Fruit fly (Drosophila melanogaster) whole organism, embryonic: ENCODE results near the gene CG15353.
A peak's percentile ranks its signal among the peaks of the same experiment; 100 is the strongest.

ENCODE experiments used
- BEAF-32 ChIP-seq: fragments of 200-800 bp; sonication (Bioruptor generic); optimal IDR thresholded peaks from 3 replicates; lab custom pipeline; 2017; ENCODE audit warnings: missing biosample characterization, missing genetic modification characterization, mild to moderate bottlenecking, moderate library complexity, missing genetic modification reagents
- Bteb2 ChIP-seq: fragments of 200-800 bp; sonication (Bioruptor generic); optimal IDR thresholded peaks from 2 replicates; lab custom pipeline; 2016; ENCODE audit warnings: missing biosample characterization, missing genetic modification characterization
- CG10274 ChIP-seq: fragments of 200-800 bp; sonication (Bioruptor generic); optimal IDR thresholded peaks from 3 replicates; lab custom pipeline; 2017; ENCODE audit warnings: missing biosample characterization, mild to moderate bottlenecking, missing genetic modification characterization
- CG11456 ChIP-seq: fragments of 200-800 bp; sonication (Bioruptor generic); IDR thresholded peaks from 3 replicates; pipeline ENCODE4 v1.3.6; 2022; ENCODE audit warnings: missing biosample characterization, missing genetic modification characterization
- CG11696 ChIP-seq: fragments of 200-800 bp; sonication (Bioruptor generic); IDR thresholded peaks from 2 replicates; pipeline ENCODE4 v1.3.6; 2022; ENCODE audit warnings: missing biosample characterization, missing genetic modification characterization
- CG12769 ChIP-seq: fragments of 200-800 bp; sonication (Bioruptor generic); optimal IDR thresholded peaks from 2 replicates; lab custom pipeline; 2019; ENCODE audit warnings: missing biosample characterization, mild to moderate bottlenecking, missing genetic modification characterization, moderate library complexity
- CG13287 ChIP-seq: fragments of 200-800 bp; sonication (Bioruptor generic); IDR thresholded peaks from 2 replicates; pipeline ENCODE4 v1.3.6; 2022; ENCODE audit warnings: missing biosample characterization, missing genetic modification characterization; ENCODE audit not compliant: partially characterized antibody
- CG15073 ChIP-seq: fragments of 200-800 bp; sonication (Bioruptor generic); optimal IDR thresholded peaks from 2 replicates; lab custom pipeline; 2016; ENCODE audit warnings: missing biosample characterization, missing genetic modification characterization
- CG16813 ChIP-seq: fragments of 200-800 bp; sonication (Bioruptor generic); IDR thresholded peaks from 3 replicates; pipeline ENCODE4 v1.3.6; 2022; ENCODE audit warnings: missing biosample characterization, missing genetic modification characterization; ENCODE audit not compliant: partially characterized antibody
- CG16815 ChIP-seq: fragments of 200-800 bp; sonication (Bioruptor generic); optimal IDR thresholded peaks from 3 replicates; lab custom pipeline; 2017; ENCODE audit warnings: missing biosample characterization, mild to moderate bottlenecking, missing genetic modification characterization
- CG18619 ChIP-seq: fragments of 200-800 bp; sonication (Bioruptor generic); optimal IDR thresholded peaks from 3 replicates; lab custom pipeline; 2017; ENCODE audit warnings: missing biosample characterization, mild to moderate bottlenecking, missing genetic modification characterization
- CG18764 ChIP-seq: fragments of 200-800 bp; sonication (Bioruptor generic); optimal IDR thresholded peaks from 3 replicates; lab custom pipeline; 2016; ENCODE audit warnings: missing biosample characterization, missing genetic modification characterization
- CG2889 ChIP-seq: fragments of 200-800 bp; sonication (Bioruptor generic); IDR thresholded peaks from 3 replicates; pipeline ENCODE4 v1.3.6; 2022; ENCODE audit warnings: missing biosample characterization, missing genetic modification characterization
- CG31224 ChIP-seq: fragments of 200-800 bp; sonication (Bioruptor generic); IDR thresholded peaks from 2 replicates; pipeline ENCODE4 v1.3.6; 2022; ENCODE audit warnings: missing biosample characterization, missing genetic modification characterization
- CG3163 ChIP-seq: fragments of 200-800 bp; sonication (Bioruptor generic); optimal IDR thresholded peaks from 3 replicates; lab custom pipeline; 2016; ENCODE audit warnings: missing biosample characterization, missing genetic modification characterization
- CG33557 ChIP-seq: fragments of 200-800 bp; sonication (Bioruptor generic); optimal IDR thresholded peaks from 2 replicates; lab custom pipeline; 2019; ENCODE audit warnings: missing biosample characterization, mild to moderate bottlenecking, missing genetic modification characterization, moderate library complexity
- CG4360 ChIP-seq: fragments of 200-800 bp; sonication (Bioruptor generic); IDR thresholded peaks from 2 replicates; pipeline ENCODE4 v1.3.6; 2022; ENCODE audit warnings: missing biosample characterization, missing genetic modification characterization
- CG43689 ChIP-seq: fragments of 200-800 bp; sonication (Bioruptor generic); IDR thresholded peaks from 2 replicates; pipeline ENCODE4 v1.3.6; 2022; ENCODE audit warnings: missing biosample characterization, missing genetic modification characterization
- CG9817 ChIP-seq: fragments of 200-800 bp; sonication (Bioruptor generic); optimal IDR thresholded peaks from 2 replicates; lab custom pipeline; 2018; ENCODE audit warnings: missing biosample characterization, mild to moderate bottlenecking, missing genetic modification characterization, moderate library complexity
- Drgx ChIP-seq: fragments of 200-800 bp; sonication (Bioruptor generic); IDR thresholded peaks from 2 replicates; pipeline ENCODE4 v1.3.6; 2022; ENCODE audit warnings: missing biosample characterization, missing genetic modification characterization
- E2f1 ChIP-seq: fragments of 200-800 bp; sonication (Bioruptor generic); IDR thresholded peaks from 2 replicates; pipeline ENCODE4 v1.3.6; 2022; ENCODE audit warnings: missing biosample characterization, missing genetic modification characterization
- Ets65A ChIP-seq: fragments of 200-800 bp; sonication (Bioruptor generic); peaks from one replicate; lab custom pipeline; 2016; ENCODE audit warnings: missing biosample characterization, missing genetic modification characterization
- GATAe ChIP-seq: fragments of 200-800 bp; sonication (Bioruptor generic); conservative IDR thresholded peaks from 2 replicates; pipeline ENCODE4 v1.3.6; 2022; ENCODE audit warnings: missing biosample characterization, missing genetic modification characterization
- HLHmδ ChIP-seq: fragments of 200-800 bp; sonication (Bioruptor generic); optimal IDR thresholded peaks from 2 replicates; lab custom pipeline; 2018; ENCODE audit warnings: missing biosample characterization, mild to moderate bottlenecking, missing genetic modification characterization, moderate library complexity
- Jarid2 ChIP-seq: fragments of 200-800 bp; sonication (Bioruptor generic); optimal IDR thresholded peaks from 3 replicates; lab custom pipeline; 2017; ENCODE audit warnings: mild to moderate bottlenecking, missing biosample characterization, missing genetic modification reagents, missing genetic modification characterization
- Med ChIP-seq: fragments of 200-800 bp; sonication (Bioruptor generic); peaks from one replicate; lab custom pipeline; 2016; ENCODE audit warnings: missing biosample characterization, missing genetic modification characterization, mild to moderate bottlenecking, inconsistent platforms, moderate library complexity
- Mrtf ChIP-seq: fragments of 200-800 bp; sonication (Bioruptor generic); IDR thresholded peaks from 3 replicates; pipeline ENCODE4 v1.3.6; 2022; ENCODE audit warnings: missing biosample characterization, missing genetic modification characterization
- NC2β ChIP-seq: fragments of 200-800 bp; sonication (Bioruptor generic); optimal IDR thresholded peaks from 2 replicates; lab custom pipeline; 2016; ENCODE audit warnings: missing biosample characterization, missing genetic modification characterization
- Nf-YB ChIP-seq: fragments of 200-800 bp; sonication (Bioruptor generic); optimal IDR thresholded peaks from 3 replicates; lab custom pipeline; 2019; ENCODE audit warnings: missing biosample characterization, mild to moderate bottlenecking, missing genetic modification characterization, moderate library complexity
- Ptx1 ChIP-seq: fragments of 200-800 bp; sonication (Bioruptor generic); IDR thresholded peaks from 2 replicates; pipeline ENCODE4 v1.3.6; 2022; ENCODE audit warnings: missing biosample characterization, missing genetic modification characterization
- Scr ChIP-seq: fragments of 200-800 bp; sonication (Bioruptor generic); IDR thresholded peaks from 2 replicates; pipeline ENCODE4 v1.3.6; 2022; ENCODE audit warnings: missing biosample characterization, missing genetic modification characterization; ENCODE audit not compliant: partially characterized antibody
- Side ChIP-seq: fragments of 200-800 bp; sonication (Bioruptor generic); optimal IDR thresholded peaks from 2 replicates; lab custom pipeline; 2016; ENCODE audit warnings: missing biosample characterization, missing genetic modification characterization
- Sry-δ ChIP-seq: fragments of 200-800 bp; sonication (Bioruptor generic); optimal IDR thresholded peaks from 2 replicates; lab custom pipeline; 2016; ENCODE audit warnings: missing biosample characterization, missing genetic modification characterization
- TFAM ChIP-seq: fragments of 200-800 bp; sonication (Bioruptor generic); optimal IDR thresholded peaks from 2 replicates; lab custom pipeline; 2017; ENCODE audit warnings: missing biosample characterization, missing genetic modification characterization, inconsistent platforms
- al ChIP-seq: fragments of 200-800 bp; sonication (Bioruptor generic); IDR thresholded peaks from 2 replicates; pipeline ENCODE4 v1.3.6; 2022; ENCODE audit warnings: missing biosample characterization, missing genetic modification characterization
- ash1 ChIP-seq: fragments of 200-800 bp; sonication (Bioruptor generic); optimal IDR thresholded peaks from 2 replicates; lab custom pipeline; 2018; ENCODE audit warnings: missing biosample characterization, mild to moderate bottlenecking, missing genetic modification characterization
- cad ChIP-seq: fragments of >200 bp; optimal IDR thresholded peaks from 2 replicates; lab custom pipeline; 2017; ENCODE audit warnings: missing biosample characterization, missing genetic modification characterization
- chinmo ChIP-seq: fragments of 200-800 bp; sonication (Bioruptor generic); IDR thresholded peaks from 4 replicates; pipeline ENCODE4 v1.3.6; 2022; ENCODE audit warnings: missing biosample characterization, missing genetic modification characterization; ENCODE audit not compliant: partially characterized antibody
- ci ChIP-seq: fragments of 200-800 bp; sonication (Bioruptor generic); IDR thresholded peaks from 3 replicates; pipeline ENCODE4 v1.3.6; 2022; ENCODE audit warnings: missing biosample characterization, missing genetic modification characterization
- da ChIP-seq: fragments of 200-800 bp; sonication (Bioruptor generic); optimal IDR thresholded peaks from 2 replicates; lab custom pipeline; 2016; ENCODE audit warnings: missing biosample characterization, missing genetic modification characterization
- dati ChIP-seq: fragments of 200-800 bp; sonication (Bioruptor generic); IDR thresholded peaks from 2 replicates; pipeline ENCODE4 v1.3.6; 2022; ENCODE audit warnings: missing biosample characterization, missing genetic modification characterization
- fd64A ChIP-seq: fragments of 200-800 bp; sonication (Bioruptor generic); optimal IDR thresholded peaks from 3 replicates; lab custom pipeline; 2018; ENCODE audit warnings: missing biosample characterization, mild to moderate bottlenecking, missing genetic modification characterization
- ftz-f1 ChIP-seq: fragments of 200-800 bp; sonication (Bioruptor generic); optimal IDR thresholded peaks from 2 replicates; lab custom pipeline; 2016; ENCODE audit warnings: missing biosample characterization, missing genetic modification characterization
- gro ChIP-seq: fragments of 200-800 bp; sonication (Bioruptor generic); optimal IDR thresholded peaks from 2 replicates; lab custom pipeline; 2016; ENCODE audit warnings: missing biosample characterization, missing genetic modification characterization
- h ChIP-seq: fragments of >200 bp; optimal IDR thresholded peaks from 2 replicates; lab custom pipeline; 2017
- lola ChIP-seq, 3 experiments: fragments of >200 bp in 2 of 3; fragments of 200-800 bp in 1 of 3; sonication (Bioruptor generic) in 1 of 3; optimal IDR thresholded peaks; 2 replicates each; lab custom pipeline; 2017 to 2019; ENCODE audit warnings: missing biosample characterization in 3 of 3, missing genetic modification characterization in 3 of 3, mild to moderate bottlenecking in 1 of 3, moderate library complexity in 1 of 3
- nmo ChIP-seq: fragments of 200-800 bp; sonication (Bioruptor generic); optimal IDR thresholded peaks from 2 replicates; lab custom pipeline; 2018; ENCODE audit warnings: missing biosample characterization, mild to moderate bottlenecking, missing genetic modification characterization, moderate library complexity
- odd ChIP-seq: fragments of 200-800 bp; sonication (Bioruptor generic); optimal IDR thresholded peaks from 2 replicates; lab custom pipeline; 2017; ENCODE audit warnings: missing biosample characterization, mild to moderate bottlenecking, missing genetic modification characterization
- otp ChIP-seq: fragments of 200-800 bp; sonication (Bioruptor generic); IDR thresholded peaks from 3 replicates; pipeline ENCODE4, ENCODE4 v1.3.6; 2022; ENCODE audit warnings: missing biosample characterization, missing genetic modification characterization
- pnt ChIP-seq: fragments of 200-800 bp; sonication (Bioruptor generic); optimal IDR thresholded peaks from 3 replicates; lab custom pipeline; 2016; ENCODE audit warnings: missing biosample characterization, missing genetic modification characterization
- stc ChIP-seq: fragments of 200-800 bp; sonication (Bioruptor generic); IDR thresholded peaks from 2 replicates; pipeline ENCODE4 v1.3.6; 2022; ENCODE audit warnings: missing biosample characterization, missing genetic modification characterization
- sug ChIP-seq: fragments of 200-800 bp; optimal IDR thresholded peaks from 2 replicates; lab custom pipeline; 2019; ENCODE audit warnings: missing biosample characterization, mild to moderate bottlenecking, missing genetic modification characterization, moderate library complexity
- tna ChIP-seq: fragments of 200-800 bp; sonication (Bioruptor generic); IDR thresholded peaks from 2 replicates; pipeline ENCODE4 v1.3.6; 2022; ENCODE audit warnings: missing biosample characterization, missing genetic modification characterization; ENCODE audit not compliant: partially characterized antibody

CG15353 gene

dm6 chr2L:2013057-2013456 is 6.1 kb upstream of the CG15353 start (continued):
- TF ChIP-seq chinmo (GFP tag; lab: Robert Waterston, UW) (no peak), CG18764 (GFP tag; lab: Kevin White, UChicago) (no peak), stc (no peak), Ptx1 (GFP tag; lab: Robert Waterston, UW) (no peak), Bteb2 (GFP tag; lab: Kevin White, UChicago) (no peak), Drgx (GFP tag; lab: Robert Waterston, UW) (no peak), fd64A (GFP tag; lab: Kevin White, UChicago) (no peak), Scr (GFP tag; lab: Robert Waterston, UW) (peak; percentile 56), Nf-YB (GFP tag; lab: Kevin White, UChicago) (no peak), al (GFP tag; lab: Robert Waterston, UW) (no peak), otp (GFP tag; lab: Robert Waterston, UW) (no peak), CG9817 (tag; lab: Kevin White, UChicago) (no peak), cad (no peak), CG16813 (peak; percentile 78), lola (GFP tag; optimal IDR thresholded peaks at IDR 0.05; lab: Kevin White, UChicago) (no peak), GATAe (GFP tag; lab: Robert Waterston, UW) (no peak), CG15073 (GFP tag; lab: Kevin White, UChicago) (no peak), Side (GFP tag; lab: Kevin White, UChicago) (no peak), pnt (GFP tag; lab: Kevin White, UChicago) (no peak), Sry-δ (GFP tag; lab: Kevin White, UChicago) (no peak), dati (no peak), sug (tag; lab: Kevin White, UChicago) (no peak), CG31224 (GFP tag; lab: Robert Waterston, UW) (no peak), nmo (GFP tag; lab: Kevin White, UChicago) (no peak), CG2889 (GFP tag; lab: Robert Waterston, UW) (no peak), CG10274 (GFP tag; lab: Kevin White, UChicago) (no peak), E2f1 (GFP tag; lab: Robert Waterston, UW) (no peak), CG33557 (no peak), da (no peak), ash1 (GFP tag; lab: Kevin White, UChicago) (no peak), Med (GFP tag; lab: Kevin White, UChicago) (no peak), TFAM (GFP tag; lab: Kevin White, UChicago) (no peak), h (lab: Kevin White, UChicago) (no peak), Mrtf (GFP tag; lab: Robert Waterston, UW) (no peak), CG11696 (GFP tag; lab: Robert Waterston, UW) (no peak), CG18619 (GFP tag; lab: Kevin White, UChicago) (no peak), CG11456 (GFP tag; lab: Robert Waterston, UW) (no peak), CG12769 (tag; lab: Kevin White, UChicago) (no peak), Jarid2 (no peak), ci (GFP tag; lab: Robert Waterston, UW) (0 out of 3 replicates have a peak, but pooled peaks have one; percentile 32), BEAF-32 (GFP tag; lab: Kevin White, UChicago) (no peak), CG16815 (GFP tag; lab: Kevin White, UChicago) (no peak), CG3163 (GFP tag; lab: Kevin White, UChicago) (no peak), CG43689 (no peak), ftz-f1 (GFP tag; lab: Kevin White, UChicago) (no peak), NC2β (GFP tag; lab: Kevin White, UChicago) (no peak), CG4360 (no peak), odd (GFP tag; lab: Kevin White, UChicago) (no peak), gro (no peak), tna (GFP tag; lab: Robert Waterston, UW) (0 out of 2 replicates have a peak, but pooled peaks have one; percentile 7), Ets65A (GFP tag; lab: Kevin White, UChicago) (no peak), HLHmδ (GFP tag; lab: Kevin White, UChicago) (no peak), CG13287 (GFP tag; lab: Robert Waterston, UW) (no peak)
